Fruit fly (Drosophila melanogaster) whole organism, embryonic: Measurements from ENCODE around the gene CG13670.
A peak's percentile ranks its signal among the peaks of the same experiment; 100 is the strongest.

Source experiments
- Atf3 ChIP-seq: fragments of 200-800 bp; sonication (Bioruptor generic); optimal IDR thresholded peaks from 3 replicates; lab custom pipeline; 2016; ENCODE audit warnings: missing biosample characterization, missing genetic modification characterization
- BtbVII ChIP-seq: fragments of 200-800 bp; sonication (Bioruptor generic); optimal IDR thresholded peaks from 3 replicates; lab custom pipeline; 2017; ENCODE audit warnings: missing biosample characterization, mild to moderate bottlenecking, missing genetic modification characterization
- C15 ChIP-seq: fragments of 200-800 bp; sonication (Bioruptor generic); IDR thresholded peaks from 3 replicates; pipeline ENCODE4 v1.3.6; 2022; ENCODE audit warnings: missing biosample characterization, missing genetic modification characterization
- CG10543 ChIP-seq: fragments of 200-800 bp; sonication (Bioruptor generic); optimal IDR thresholded peaks from 3 replicates; lab custom pipeline; 2017; ENCODE audit warnings: missing biosample characterization, mild to moderate bottlenecking, missing genetic modification characterization, moderate library complexity
- CG11398 ChIP-seq: fragments of 200-800 bp; sonication (Bioruptor generic); optimal IDR thresholded peaks from 2 replicates; lab custom pipeline; 2016; ENCODE audit warnings: missing biosample characterization, missing genetic modification characterization
- CG11696 ChIP-seq: fragments of 200-800 bp; sonication (Bioruptor generic); IDR thresholded peaks from 2 replicates; pipeline ENCODE4 v1.3.6; 2022; ENCODE audit warnings: missing biosample characterization, missing genetic modification characterization
- CG14667 ChIP-seq: fragments of 200-800 bp; sonication (Bioruptor generic); IDR thresholded peaks from 2 replicates; pipeline ENCODE4 v1.3.6; 2022; ENCODE audit warnings: missing biosample characterization, missing genetic modification characterization
- CG15479 ChIP-seq: fragments of 200-800 bp; sonication (Bioruptor generic); optimal IDR thresholded peaks from 3 replicates; lab custom pipeline; 2019; ENCODE audit warnings: missing biosample characterization, mild to moderate bottlenecking, missing genetic modification characterization, moderate library complexity
- CG16779 ChIP-seq: fragments of 200-800 bp; sonication (Bioruptor generic); IDR thresholded peaks from 2 replicates; pipeline ENCODE4 v1.3.6; 2022; ENCODE audit warnings: missing biosample characterization, missing genetic modification characterization
- CG16813 ChIP-seq: fragments of 200-800 bp; sonication (Bioruptor generic); IDR thresholded peaks from 3 replicates; pipeline ENCODE4 v1.3.6; 2022; ENCODE audit warnings: missing biosample characterization, missing genetic modification characterization; ENCODE audit not compliant: partially characterized antibody
- CG18619 ChIP-seq: fragments of 200-800 bp; sonication (Bioruptor generic); optimal IDR thresholded peaks from 3 replicates; lab custom pipeline; 2017; ENCODE audit warnings: missing biosample characterization, mild to moderate bottlenecking, missing genetic modification characterization
- CG2129 ChIP-seq: fragments of 200-800 bp; sonication (Bioruptor generic); IDR thresholded peaks from 2 replicates; pipeline ENCODE4 v1.3.6; 2022; ENCODE audit warnings: missing biosample characterization, missing genetic modification characterization; ENCODE audit not compliant: partially characterized antibody
- CG4730 ChIP-seq: fragments of 200-800 bp; sonication (Bioruptor generic); IDR thresholded peaks from 2 replicates; pipeline ENCODE4 v1.3.6; 2022; ENCODE audit warnings: missing biosample characterization, missing genetic modification characterization
- CG5180 ChIP-seq: fragments of 200-800 bp; sonication (Bioruptor generic); optimal IDR thresholded peaks from 3 replicates; lab custom pipeline; 2017; ENCODE audit warnings: missing biosample characterization, missing genetic modification characterization, mild to moderate bottlenecking, moderate library complexity, missing genetic modification reagents
- CG6791 ChIP-seq: fragments of 200-800 bp; sonication (Bioruptor generic); IDR thresholded peaks from 3 replicates; pipeline ENCODE4 v1.3.6; 2022; ENCODE audit warnings: missing biosample characterization, missing genetic modification characterization; ENCODE audit not compliant: partially characterized antibody
- CG7556 ChIP-seq: fragments of 200-800 bp; sonication (Bioruptor generic); optimal IDR thresholded peaks from 2 replicates; lab custom pipeline; 2017; ENCODE audit warnings: missing biosample characterization, mild to moderate bottlenecking, missing genetic modification characterization
- CG7928 ChIP-seq: fragments of 200-800 bp; sonication (Bioruptor generic); optimal IDR thresholded peaks from 2 replicates; lab custom pipeline; 2017; ENCODE audit warnings: missing biosample characterization, mild to moderate bottlenecking, missing genetic modification characterization
- CG8290 ChIP-seq, 3 experiments: fragments of 200-800 bp; sonication (Bioruptor generic); optimal IDR thresholded peaks; 2 replicates each; lab custom pipeline; 2016 to 2019; ENCODE audit warnings: missing biosample characterization in 3 of 3, missing genetic modification characterization in 3 of 3, mild to moderate bottlenecking in 2 of 3, moderate library complexity in 1 of 3
- CG8359 ChIP-seq: fragments of 200-800 bp; sonication (Bioruptor generic); optimal IDR thresholded peaks from 2 replicates; lab custom pipeline; 2017; ENCODE audit warnings: missing biosample characterization, mild to moderate bottlenecking, missing genetic modification characterization, borderline replicate concordance
- CG9817 ChIP-seq: fragments of 200-800 bp; sonication (Bioruptor generic); optimal IDR thresholded peaks from 2 replicates; lab custom pipeline; 2018; ENCODE audit warnings: missing biosample characterization, mild to moderate bottlenecking, missing genetic modification characterization, moderate library complexity
- Dll ChIP-seq: fragments of 200-800 bp; sonication (Bioruptor generic); IDR thresholded peaks from 4 replicates; pipeline ENCODE4 v1.3.6; 2022; ENCODE audit warnings: missing biosample characterization, missing genetic modification characterization; ENCODE audit not compliant: partially characterized antibody
- Gug ChIP-seq: fragments of 200-800 bp; sonication (Bioruptor generic); IDR thresholded peaks from 4 replicates; pipeline ENCODE4 v1.3.6; 2022; ENCODE audit warnings: missing biosample characterization, missing genetic modification characterization
- H2.0 ChIP-seq: fragments of 200-800 bp; sonication (Bioruptor generic); IDR thresholded peaks from 2 replicates; pipeline ENCODE4 v1.3.6; 2022; ENCODE audit warnings: missing biosample characterization, missing genetic modification characterization
- HmgZ ChIP-seq: fragments of 200-800 bp; sonication (Bioruptor generic); optimal IDR thresholded peaks from 2 replicates; lab custom pipeline; 2018; ENCODE audit warnings: missing biosample characterization, mild to moderate bottlenecking, missing genetic modification characterization
- MTF-1 ChIP-seq: fragments of 200-800 bp; sonication (Bioruptor generic); optimal IDR thresholded peaks from 2 replicates; lab custom pipeline; 2018; ENCODE audit warnings: missing biosample characterization, mild to moderate bottlenecking, missing genetic modification characterization, borderline replicate concordance
- Mrtf ChIP-seq: fragments of 200-800 bp; sonication (Bioruptor generic); IDR thresholded peaks from 3 replicates; pipeline ENCODE4 v1.3.6; 2022; ENCODE audit warnings: missing biosample characterization, missing genetic modification characterization
- Myb ChIP-seq: fragments of 200-800 bp; sonication (Bioruptor generic); optimal IDR thresholded peaks from 2 replicates; lab custom pipeline; 2016; ENCODE audit warnings: missing biosample characterization, missing genetic modification characterization
- NK7.1 ChIP-seq: fragments of 200-800 bp; sonication (Bioruptor generic); optimal IDR thresholded peaks from 3 replicates; lab custom pipeline; 2016; ENCODE audit warnings: missing biosample characterization, missing genetic modification characterization
- Stat92E ChIP-seq, 3 experiments: fragments of >200 bp in 2 of 3; fragments of 200-800 bp in 1 of 3; sonication (Bioruptor generic) in 1 of 3; optimal IDR thresholded peaks; 2 replicates each; lab custom pipeline; 2017 to 2019; ENCODE audit warnings: missing biosample characterization in 3 of 3, missing genetic modification characterization in 3 of 3, mild to moderate bottlenecking in 1 of 3, moderate library complexity in 1 of 3
- Tbp ChIP-seq: fragments of >200 bp; optimal IDR thresholded peaks from 2 replicates; lab custom pipeline; 2018; ENCODE audit warnings: missing biosample characterization, missing genetic modification characterization
- al ChIP-seq: fragments of 200-800 bp; sonication (Bioruptor generic); IDR thresholded peaks from 2 replicates; pipeline ENCODE4 v1.3.6; 2022; ENCODE audit warnings: missing biosample characterization, missing genetic modification characterization
- bbx ChIP-seq: fragments of 200-800 bp; sonication (Bioruptor generic); IDR thresholded peaks from 2 replicates; pipeline ENCODE4 v1.3.6; 2022; ENCODE audit warnings: missing biosample characterization, missing genetic modification characterization; ENCODE audit not compliant: partially characterized antibody
- bsh ChIP-seq, 2 experiments: fragments of 200-800 bp; sonication (Bioruptor generic); optimal IDR thresholded peaks; 2 replicates each; lab custom pipeline; 2017 to 2018; ENCODE audit warnings: mild to moderate bottlenecking in 2 of 2, missing biosample characterization in 2 of 2, missing genetic modification characterization in 2 of 2, moderate library complexity in 1 of 2
- dati ChIP-seq: fragments of 200-800 bp; sonication (Bioruptor generic); IDR thresholded peaks from 2 replicates; pipeline ENCODE4 v1.3.6; 2022; ENCODE audit warnings: missing biosample characterization, missing genetic modification characterization
- dm ChIP-seq: fragments of 200-800 bp; sonication (Bioruptor generic); optimal IDR thresholded peaks from 3 replicates; lab custom pipeline; 2016; ENCODE audit warnings: missing biosample characterization, missing genetic modification characterization
- dysf ChIP-seq: fragments of 200-800 bp; sonication (Bioruptor generic); IDR thresholded peaks from 3 replicates; pipeline ENCODE4 v1.3.6; 2022; ENCODE audit warnings: missing biosample characterization, missing genetic modification characterization
- esg ChIP-seq: fragments of 200-800 bp; sonication (Bioruptor generic); conservative IDR thresholded peaks from 2 replicates; pipeline ENCODE4 v1.3.6; 2022; ENCODE audit warnings: missing biosample characterization, missing genetic modification characterization
- fd64A ChIP-seq: fragments of 200-800 bp; sonication (Bioruptor generic); optimal IDR thresholded peaks from 3 replicates; lab custom pipeline; 2018; ENCODE audit warnings: missing biosample characterization, mild to moderate bottlenecking, missing genetic modification characterization
- gfzf ChIP-seq: fragments of 200-800 bp; sonication (Bioruptor generic); optimal IDR thresholded peaks from 2 replicates; lab custom pipeline; 2016; ENCODE audit warnings: missing biosample characterization, mild to moderate bottlenecking, missing genetic modification characterization, moderate library complexity
- jigr1 ChIP-seq: fragments of 200-800 bp; sonication (Bioruptor generic); IDR thresholded peaks from 3 replicates; pipeline ENCODE4 v1.3.6; 2022; ENCODE audit warnings: missing biosample characterization, missing genetic modification characterization
- jumu ChIP-seq: fragments of 200-800 bp; sonication (Bioruptor generic); optimal IDR thresholded peaks from 3 replicates; lab custom pipeline; 2016; ENCODE audit warnings: missing biosample characterization, missing genetic modification characterization
- kah ChIP-seq: fragments of 200-800 bp; sonication (Bioruptor generic); optimal IDR thresholded peaks from 2 replicates; lab custom pipeline; 2018; ENCODE audit warnings: missing biosample characterization, mild to moderate bottlenecking, missing genetic modification characterization
- kni ChIP-seq: fragments of 200-800 bp; sonication (Bioruptor generic); optimal IDR thresholded peaks from 3 replicates; lab custom pipeline; 2017; ENCODE audit warnings: mild to moderate bottlenecking, missing biosample characterization, missing genetic modification reagents, missing genetic modification characterization
- prd ChIP-seq, 3 experiments: fragments of >200 bp in 2 of 3; fragments of 200-800 bp in 1 of 3; sonication (Bioruptor generic) in 1 of 3; optimal IDR thresholded peaks in 2 of 3; IDR thresholded peaks in 1 of 3; 2 replicates in 2 of 3; 3 replicates in 1 of 3; pipeline versions ENCODE4 v1.3.6 to Lab custom; 2017 to 2022; ENCODE audit warnings: missing biosample characterization in 1 of 3, missing genetic modification characterization in 1 of 3
- scrt ChIP-seq: fragments of 200-800 bp; sonication (Bioruptor generic); optimal IDR thresholded peaks from 2 replicates; lab custom pipeline; 2018; ENCODE audit warnings: missing biosample characterization, mild to moderate bottlenecking, missing genetic modification characterization, moderate library complexity
- sisA ChIP-seq: fragments of 200-800 bp; sonication (Bioruptor generic); IDR thresholded peaks from 2 replicates; pipeline ENCODE4 v1.3.6; 2022; ENCODE audit warnings: missing biosample characterization, missing genetic modification characterization
- tin ChIP-seq: fragments of 200-800 bp; sonication (Bioruptor generic); optimal IDR thresholded peaks from 3 replicates; lab custom pipeline; 2016; ENCODE audit warnings: missing biosample characterization, missing genetic modification characterization
- tx ChIP-seq: fragments of 200-800 bp; sonication (Bioruptor generic); optimal IDR thresholded peaks from 2 replicates; lab custom pipeline; 2016; ENCODE audit warnings: missing biosample characterization, missing genetic modification characterization
- zfh1 ChIP-seq: fragments of 200-800 bp; sonication (Bioruptor generic); IDR thresholded peaks from 3 replicates; pipeline ENCODE4 v1.3.6; 2022; ENCODE audit warnings: missing biosample characterization, missing genetic modification characterization

Gene CG13670

dm6 chr3L:8308891-8309352, 11.6 kb upstream of the CG13670 start, which contains the start of gene BI-1 (continued):
- TF ChIP-seq kah (GFP tag; lab: Kevin White, UChicago) (peak; percentile 70), CG2129 (GFP tag; lab: Robert Waterston, UW) (no peak), CG10543 (GFP tag; lab: Kevin White, UChicago) (peak; percentile 78), H2.0 (GFP tag; lab: Robert Waterston, UW) (no peak), tx (GFP tag; lab: Kevin White, UChicago) (no peak), Gug (GFP tag; lab: Robert Waterston, UW) (no peak), bsh (GFP tag; optimal IDR thresholded peaks at IDR 0.05; lab: Kevin White, UChicago) (peak in 1 of 2 experiments; percentile 50), CG6791 (no peak), scrt (GFP tag; lab: Kevin White, UChicago) (peak; percentile 67), CG15479 (GFP tag; lab: Kevin White, UChicago) (no peak), CG4730 (GFP tag; lab: Robert Waterston, UW) (no peak), zfh1 (GFP tag; lab: Robert Waterston, UW) (no peak), CG8290 (GFP tag; optimal IDR thresholded peaks at IDR 0.05; lab: Kevin White, UChicago) (peak; percentile 55), CG8290 (tag; optimal IDR thresholded peaks at IDR 0.05; lab: Kevin White, UChicago) (no peak), Tbp (no peak), prd (optimal IDR thresholded peaks at IDR 0.05; lab: Kevin White, UChicago) (no peak), prd (GFP tag; IDR thresholded peaks at IDR 0.05; lab: Robert Waterston, UW) (peak; percentile 58; the same call in 2 of the 3 replicates), Dll (GFP tag; lab: Robert Waterston, UW) (no peak), Atf3 (GFP tag; lab: Kevin White, UChicago) (no peak), Mrtf (GFP tag; lab: Robert Waterston, UW) (no peak), CG7928 (GFP tag; lab: Kevin White, UChicago) (peak; percentile 19), CG11398 (no peak), dm (GFP tag; lab: Kevin White, UChicago) (no peak), dati (GFP tag; lab: Robert Waterston, UW) (no peak), fd64A (GFP tag; lab: Kevin White, UChicago) (no peak), al (peak; percentile 53), CG16813 (GFP tag; lab: Robert Waterston, UW) (no peak), CG5180 (no peak), CG16779 (no peak), kni (peak; percentile 83), CG7556 (GFP tag; lab: Kevin White, UChicago) (peak; percentile 74), dysf (GFP tag; lab: Robert Waterston, UW) (peak; percentile 62; the same call in 2 of the 3 replicates), Myb (GFP tag; lab: Kevin White, UChicago) (peak; percentile 31), NK7.1 (GFP tag; lab: Kevin White, UChicago) (no peak), CG18619 (GFP tag; lab: Kevin White, UChicago) (peak; percentile 24), Stat92E (GFP tag; optimal IDR thresholded peaks at IDR 0.05; lab: Kevin White, UChicago) (peak in 1 of 3 experiments; percentile 43), tin (GFP tag; lab: Kevin White, UChicago) (peak; percentile 69), BtbVII (peak; percentile 73), C15 (no peak), CG9817 (tag; lab: Kevin White, UChicago) (peak; percentile 66), CG8359 (GFP tag; lab: Kevin White, UChicago) (no peak), jumu (GFP tag; lab: Kevin White, UChicago) (peak; percentile 15), MTF-1 (no peak), bbx (no peak), sisA (GFP tag; lab: Robert Waterston, UW) (no peak), CG14667 (no peak), gfzf (GFP tag; lab: Kevin White, UChicago) (peak; percentile 15), esg (GFP tag; lab: Robert Waterston, UW) (no peak), HmgZ (tag; lab: Kevin White, UChicago) (peak; percentile 73), CG11696 (GFP tag; lab: Robert Waterston, UW) (no peak), jigr1 (no peak)
